Fruit fly (Drosophila melanogaster) Kc167 (cell line): ENCODE measurements around the gene Ir94d.

Experiments
- Myc ChIP-seq: fragments of >200 bp; optimal IDR thresholded peaks from 2 replicates; lab custom pipeline; 2017; ENCODE audit warnings: missing external identifiers
- h ChIP-seq: fragments of >200 bp; optimal IDR thresholded peaks from 3 replicates; lab custom pipeline; 2018; ENCODE audit warnings: missing external identifiers

- no peak for TF ChIP-seq h
- no peak for TF ChIP-seq Myc (lab: Kevin White, UChicago)
These were observed 29.2 kb upstream of the Ir94d start, which contains the start of gene CG42828 for dm6 chr3R:23373403-23373802.
